Worm (Caenorhabditis elegans) whole organism, late embryonic: Measurements from ENCODE around the gene Y49F6C.8.

Experiments used
- pqm-1 ChIP-seq: sonication (generic microtip); optimal IDR thresholded peaks from 2 replicates; lab custom pipeline; 2016; ENCODE audit warnings: missing genetic modification characterization, missing compliant biosample characterization
- sox-4 ChIP-seq: sonication (generic microtip); optimal IDR thresholded peaks from 2 replicates; lab custom pipeline; 2017; ENCODE audit warnings: mild to moderate bottlenecking, missing genetic modification characterization, inconsistent platforms, missing compliant biosample characterization

DNA sequence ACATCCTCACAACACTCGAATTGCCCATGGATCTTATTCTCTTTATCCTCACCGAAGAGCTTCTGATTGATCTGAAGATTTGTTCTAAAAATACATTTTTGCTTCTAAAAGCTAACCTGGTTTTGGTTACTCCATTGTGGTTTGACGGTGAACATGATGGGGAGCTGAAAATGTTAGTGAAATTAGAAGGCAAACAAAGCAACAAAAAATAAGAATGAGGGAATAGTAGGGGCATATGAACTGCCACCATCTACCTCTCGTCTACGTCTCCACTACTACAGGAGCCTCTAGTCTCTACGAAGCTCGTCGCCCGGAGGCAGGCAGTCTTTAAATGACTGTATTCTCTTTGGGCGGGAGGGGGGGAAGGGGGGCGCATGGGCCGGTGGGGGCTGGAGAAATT lies 15.8 kb upstream of the Y49F6C.8 start, which contains the start of gene T06D4.2:
- TF ChIP-seq sox-4 (tag; lab: Kevin White, UChicago) (no peak), pqm-1 (tag; lab: Kevin White, UChicago) (no peak)
